Worm (Caenorhabditis elegans): ENCODE measurements around the gene Y38F2AR.3.

DNA sequence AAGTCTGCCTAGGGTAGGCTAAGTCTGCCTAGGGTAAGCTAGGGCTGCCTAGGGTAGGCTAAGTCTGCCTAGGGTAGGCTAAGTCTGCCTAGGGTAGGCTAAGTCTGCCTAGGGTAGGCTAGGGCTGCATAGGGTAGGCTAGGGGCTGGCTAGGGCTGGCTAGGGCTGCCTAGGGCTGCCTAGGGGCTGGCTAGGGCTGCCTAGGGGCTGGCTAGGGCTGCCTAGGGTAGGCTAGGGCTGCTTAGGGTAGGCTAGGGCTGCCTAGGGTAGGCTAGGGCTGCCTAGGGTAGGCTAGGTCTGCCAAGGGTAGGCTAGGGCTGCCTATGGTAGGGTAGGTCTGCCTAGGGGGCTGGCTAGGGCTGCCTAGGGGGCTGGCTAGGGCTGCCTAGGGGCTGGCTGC lies 14.5 kb downstream of the Y38F2AR.3 start:
- TF ChIP-seq nhr-11 (tag; optimal IDR thresholded peaks at IDR 0.05) (no peak), nhr-76 (tag; optimal IDR thresholded peaks at IDR 0.05) (no peak), lin-15B (tag; optimal IDR thresholded peaks at IDR 0.05) (no peak), mml-1 (tag; optimal IDR thresholded peaks at IDR 0.05) (no peak), nhr-25 (tag; optimal IDR thresholded peaks at IDR 0.05) (no peak), zag-1 (tag; optimal IDR thresholded peaks at IDR 0.05) (no peak), nhr-237 (tag; optimal IDR thresholded peaks at IDR 0.05) (no peak), fkh-10 (GFP tag; optimal IDR thresholded peaks at IDR 0.05) (no peak)

Measured in whole organism, L3 larva.